Worm (Caenorhabditis elegans): ENCODE data around the gene W07G1.1.

W07G1.1 gene

ce11 chrII:13902014-13902413, 37.4 kb downstream of the W07G1.1 start, which contains the start of gene W02B8.1:
Gene W02B8.1, minus strand, starts transcription at chrII:13902114.
- TF ChIP-seq unc-62 (GFP tag; optimal IDR thresholded peaks at IDR 0.05): no peak

- no peak for TF ChIP-seq unc-62 (GFP tag; optimal IDR thresholded peaks at IDR 0.05)
Measured at ce11 chrII:13899777-13900176, 39.7 kb downstream of the W07G1.1 start.

ce11 chrII:13896279-13896774, 43.1 kb downstream of the W07G1.1 start:
- no peak for TF ChIP-seq unc-62 (GFP tag; optimal IDR thresholded peaks at IDR 0.05)

- TF ChIP-seq unc-62 (GFP tag; optimal IDR thresholded peaks at IDR 0.05): no peak
Measured at ce11 chrII:13888278-13888677, 51.2 kb downstream of the W07G1.1 start, which contains the start of gene mcd-1. Gene mcd-1, plus strand, starts transcription at chrII:13888544.
